Worm (Caenorhabditis elegans): ENCODE data around the gene nspe-2.

DNA sequence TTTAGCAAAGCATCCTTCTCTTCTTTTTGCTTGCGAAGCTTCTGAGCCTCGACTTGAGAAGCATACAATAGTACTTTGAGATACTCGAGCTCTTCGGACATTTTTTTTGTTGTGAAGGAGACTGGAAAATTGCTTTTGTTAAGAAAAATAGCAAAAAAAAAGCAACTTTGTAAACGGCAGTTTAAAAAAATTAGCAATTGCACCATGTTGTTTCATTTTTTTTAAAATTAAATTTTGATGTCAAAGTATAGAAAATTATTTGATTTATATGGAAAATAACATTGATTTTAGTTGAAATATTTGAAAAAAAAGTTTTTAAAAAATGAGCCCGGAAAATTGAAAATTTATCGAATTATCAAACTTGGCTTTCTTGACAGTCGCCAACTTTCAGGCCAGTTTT, 44.5 kb downstream of the nspe-2 start, which contains the start of gene Y38E10A.3:
- TF ChIP-seq elt-3 (tag; optimal IDR thresholded peaks at IDR 0.05) (no peak), snpc-4 (tag; optimal IDR thresholded peaks at IDR 0.05) (no peak), mep-1 (tag; optimal IDR thresholded peaks at IDR 0.05) (no peak), lsy-2 (tag; optimal IDR thresholded peaks at IDR 0.05) (no peak)
